Fruit fly (Drosophila melanogaster) whole organism, prepupa: ENCODE results near the gene TwdlT.

Experiments
- Lpt ChIP-seq: fragments of 200-800 bp; sonication (Bioruptor generic); optimal IDR thresholded peaks from 3 replicates; lab custom pipeline; 2016; ENCODE audit warnings: missing biosample characterization, missing genetic modification characterization
- OdsH ChIP-seq: fragments of 200-800 bp; sonication (Bioruptor generic); optimal IDR thresholded peaks from 3 replicates; lab custom pipeline; 2016; ENCODE audit warnings: missing biosample characterization, missing genetic modification characterization

DNA sequence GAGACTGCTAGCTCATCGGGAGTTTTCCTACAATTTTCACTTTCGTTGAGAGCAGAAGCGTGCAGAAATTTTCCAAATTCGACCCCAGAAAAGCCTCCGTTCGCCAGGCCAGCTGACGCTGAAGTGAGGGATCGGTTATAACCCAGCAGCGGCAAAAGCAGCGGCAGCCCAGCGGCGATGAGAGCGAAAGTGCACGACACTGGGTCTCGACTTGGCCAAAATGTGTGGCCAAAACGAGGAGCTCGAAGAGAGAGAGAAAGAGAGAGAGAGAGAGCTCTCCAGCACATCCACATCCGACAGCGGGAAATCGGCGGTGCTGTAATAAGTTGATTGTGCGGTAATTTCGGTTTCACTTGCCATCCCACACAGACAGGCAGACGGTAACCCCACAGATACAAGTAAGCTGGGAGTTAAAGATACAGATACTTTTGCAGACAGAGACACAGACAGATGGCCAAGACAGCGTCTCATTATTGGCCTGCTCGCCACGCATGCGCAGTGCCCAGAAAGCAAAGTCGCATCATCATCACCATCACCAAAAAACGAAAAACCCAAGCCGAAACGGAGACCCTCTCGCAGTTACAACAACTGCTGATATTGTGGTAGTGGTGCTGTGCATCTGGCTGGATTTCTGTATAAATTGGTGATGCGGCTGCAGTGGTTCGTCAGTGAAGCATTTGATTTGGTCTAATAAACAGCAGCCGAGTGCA lies at the start of gene TwdlT:
- TF ChIP-seq OdsH (GFP tag; lab: Kevin White, UChicago) (no peak), Lpt (GFP tag; lab: Kevin White, UChicago) (no peak)
